Worm (Caenorhabditis elegans) whole organism, late embryonic: ENCODE data around the gene alg-1.
"Not testable (repeated sequence)": the region's sequence is repeated elsewhere in the genome, so short reads cannot be mapped to it uniquely, and the experiment has no call there.

Source experiments
- C08G9.2 ChIP-seq: sonication (generic microtip); optimal IDR thresholded peaks from 2 replicates; lab custom pipeline; 2016; ENCODE audit warnings: mild to moderate bottlenecking, missing genetic modification characterization, moderate library complexity, missing compliant biosample characterization
- C38D4.7 ChIP-seq: fragments of 200-800 bp; sonication (Bioruptor generic); optimal IDR thresholded peaks from 2 replicates; lab custom pipeline; 2018; ENCODE audit warnings: mild to moderate bottlenecking, missing genetic modification characterization, moderate library complexity, missing compliant biosample characterization
- F13H6.1 ChIP-seq: sonication (generic microtip); optimal IDR thresholded peaks from 2 replicates; lab custom pipeline; 2016; ENCODE audit warnings: missing genetic modification characterization, missing compliant biosample characterization
- K02D7.2 ChIP-seq: sonication (generic microtip); optimal IDR thresholded peaks from 2 replicates; lab custom pipeline; 2017; ENCODE audit warnings: mild to moderate bottlenecking, missing genetic modification characterization, missing compliant biosample characterization
- K09A11.1 ChIP-seq: sonication (generic microtip); optimal IDR thresholded peaks from 2 replicates; lab custom pipeline; 2017; ENCODE audit warnings: antibody characterized with exemption, mild to moderate bottlenecking, missing genetic modification characterization, missing compliant biosample characterization; ENCODE audit not compliant: insufficient read depth
- Y22D7AL.16 ChIP-seq: sonication (generic microtip); optimal IDR thresholded peaks from 2 replicates; lab custom pipeline; 2016; ENCODE audit warnings: missing genetic modification characterization, missing compliant biosample characterization
- ahr-1 ChIP-seq: sonication (generic microtip); optimal IDR thresholded peaks from 2 replicates; lab custom pipeline; 2016; ENCODE audit warnings: missing genetic modification characterization, missing compliant biosample characterization
- ama-1 ChIP-seq: fragments of 150-350 bp; optimal IDR thresholded peaks from 2 replicates; lab custom pipeline; 2014
- ceh-2 ChIP-seq: sonication (generic microtip); optimal IDR thresholded peaks from 2 replicates; lab custom pipeline; 2016; ENCODE audit warnings: missing genotype, missing genetic modification characterization, missing compliant biosample characterization
- ceh-24 ChIP-seq: sonication (generic microtip); optimal IDR thresholded peaks from 2 replicates; lab custom pipeline; 2016; ENCODE audit warnings: mild to moderate bottlenecking, missing genetic modification characterization, missing compliant biosample characterization
- ceh-31 ChIP-seq: sonication (generic microtip); optimal IDR thresholded peaks from 2 replicates; lab custom pipeline; 2016; ENCODE audit warnings: missing genetic modification characterization, missing compliant biosample characterization
- ceh-34 ChIP-seq: sonication (generic microtip); optimal IDR thresholded peaks from 2 replicates; lab custom pipeline; 2016; ENCODE audit warnings: mild to moderate bottlenecking, missing genetic modification characterization, missing compliant biosample characterization
- ceh-45 ChIP-seq: fragments of 200-800 bp; sonication (Bioruptor generic); IDR thresholded peaks from 2 replicates; pipeline ENCODE4 v1.3.6; 2022; ENCODE audit warnings: missing genetic modification reagents, missing genetic modification characterization, missing compliant biosample characterization
- ceh-9 ChIP-seq: sonication (generic microtip); optimal IDR thresholded peaks from 2 replicates; lab custom pipeline; 2016; ENCODE audit warnings: mild to moderate bottlenecking, missing genetic modification characterization, inconsistent platforms, missing compliant biosample characterization
- dmd-4 ChIP-seq: sonication (generic microtip); optimal IDR thresholded peaks from 2 replicates; lab custom pipeline; 2016; ENCODE audit warnings: borderline replicate concordance, missing genetic modification characterization, missing compliant biosample characterization
- elt-2 ChIP-seq: sonication (generic microtip); optimal IDR thresholded peaks from 2 replicates; lab custom pipeline; 2016; ENCODE audit warnings: missing genetic modification reagents, missing genetic modification characterization, missing compliant biosample characterization
- ets-4 ChIP-seq: sonication (generic microtip); optimal IDR thresholded peaks from 2 replicates; lab custom pipeline; 2016; ENCODE audit warnings: missing genetic modification characterization, missing compliant biosample characterization
- fax-1 ChIP-seq: sonication (generic microtip); optimal IDR thresholded peaks from 2 replicates; lab custom pipeline; 2016; ENCODE audit warnings: missing genotype, missing genetic modification characterization, missing compliant biosample characterization
- fkh-6 ChIP-seq: sonication (generic microtip); optimal IDR thresholded peaks from 2 replicates; lab custom pipeline; 2016; ENCODE audit warnings: missing genetic modification characterization, missing compliant biosample characterization
- gmeb-2 ChIP-seq: sonication (generic microtip); optimal IDR thresholded peaks from 2 replicates; lab custom pipeline; 2016; ENCODE audit warnings: missing genetic modification characterization, inconsistent platforms, missing compliant biosample characterization
- hlh-13 ChIP-seq: fragments of 200-800 bp; sonication (Bioruptor generic); optimal IDR thresholded peaks from 2 replicates; lab custom pipeline; 2018; ENCODE audit warnings: mild to moderate bottlenecking, missing genetic modification characterization, missing compliant biosample characterization
- hlh-30 ChIP-seq: sonication (generic microtip); optimal IDR thresholded peaks from 2 replicates; lab custom pipeline; 2017; ENCODE audit warnings: antibody characterized with exemption, missing genetic modification characterization, missing compliant biosample characterization; ENCODE audit not compliant: insufficient read depth
- hlh-6 ChIP-seq: sonication (generic microtip); optimal IDR thresholded peaks from 2 replicates; lab custom pipeline; 2016; ENCODE audit warnings: missing genotype, missing genetic modification characterization, missing compliant biosample characterization
- hlh-8 ChIP-seq: sonication (generic microtip); optimal IDR thresholded peaks from 2 replicates; lab custom pipeline; 2016; ENCODE audit warnings: missing genotype, missing genetic modification characterization, missing compliant biosample characterization
- lim-6 ChIP-seq: sonication (generic microtip); optimal IDR thresholded peaks from 2 replicates; lab custom pipeline; 2016; ENCODE audit warnings: missing genetic modification characterization, missing compliant biosample characterization
- madf-2 ChIP-seq: sonication (generic microtip); optimal IDR thresholded peaks from 2 replicates; lab custom pipeline; 2017; ENCODE audit warnings: missing genetic modification characterization, missing compliant biosample characterization
- nfya-1 ChIP-seq: sonication (generic microtip); optimal IDR thresholded peaks from 2 replicates; lab custom pipeline; 2017; ENCODE audit warnings: missing genetic modification characterization, mild to moderate bottlenecking, missing compliant biosample characterization, antibody characterized with exemption, moderate library complexity
- nhr-232 ChIP-seq: sonication (generic microtip); optimal IDR thresholded peaks from 2 replicates; lab custom pipeline; 2016; ENCODE audit warnings: missing genetic modification characterization, missing compliant biosample characterization
- npax-4 ChIP-seq: sonication (generic microtip); optimal IDR thresholded peaks from 2 replicates; lab custom pipeline; 2016; ENCODE audit warnings: missing genetic modification characterization, missing compliant biosample characterization
- pag-3 ChIP-seq: sonication (generic microtip); optimal IDR thresholded peaks from 2 replicates; lab custom pipeline; 2016; ENCODE audit warnings: missing compliant biosample characterization, missing genetic modification characterization, borderline replicate concordance
- pat-9 ChIP-seq: fragments of 200-800 bp; sonication (Bioruptor generic); optimal IDR thresholded peaks from 2 replicates; lab custom pipeline; 2018; ENCODE audit warnings: mild to moderate bottlenecking, missing genetic modification characterization, moderate library complexity, missing compliant biosample characterization
- pax-1 ChIP-seq: fragments of 150-350 bp; optimal IDR thresholded peaks from 2 replicates; lab custom pipeline; 2014; ENCODE audit warnings: missing biosample characterization, missing genetic modification characterization
- pha-2 ChIP-seq: sonication (generic microtip); optimal IDR thresholded peaks from 2 replicates; lab custom pipeline; 2017; ENCODE audit warnings: mild to moderate bottlenecking, missing genetic modification characterization, missing compliant biosample characterization
- pros-1 ChIP-seq: fragments of 150-350 bp; optimal IDR thresholded peaks from 2 replicates; lab custom pipeline; 2014; ENCODE audit warnings: missing biosample characterization, missing genetic modification reagents, missing genetic modification characterization
- sox-4 ChIP-seq: sonication (generic microtip); optimal IDR thresholded peaks from 2 replicates; lab custom pipeline; 2017; ENCODE audit warnings: mild to moderate bottlenecking, missing genetic modification characterization, inconsistent platforms, missing compliant biosample characterization
- syd-9 ChIP-seq: sonication (generic microtip); optimal IDR thresholded peaks from 2 replicates; lab custom pipeline; 2016; ENCODE audit warnings: mild to moderate bottlenecking, missing genetic modification characterization, moderate library complexity, missing compliant biosample characterization
- unc-3 ChIP-seq, 2 experiments: fragments of 200-800 bp in 1 of 2; sonication (Bioruptor generic) in 1 of 2; sonication (generic microtip) in 1 of 2; conservative IDR thresholded peaks in 1 of 2; optimal IDR thresholded peaks in 1 of 2; 2 replicates each; pipeline versions ENCODE4 v1.3.6 to Lab custom; 2016 to 2022; ENCODE audit warnings: missing compliant biosample characterization in 2 of 2, missing genetic modification characterization in 2 of 2, missing genetic modification reagents in 1 of 2
- unc-42 ChIP-seq: sonication (generic microtip); optimal IDR thresholded peaks from 2 replicates; lab custom pipeline; 2016; ENCODE audit warnings: missing genotype, missing genetic modification characterization, missing compliant biosample characterization
- unc-55 ChIP-seq: sonication (generic microtip); optimal IDR thresholded peaks from 2 replicates; lab custom pipeline; 2017; ENCODE audit warnings: missing biosample characterization, missing genetic modification reagents, missing genetic modification characterization
- ztf-16 ChIP-seq: sonication (generic microtip); optimal IDR thresholded peaks from 2 replicates; lab custom pipeline; 2017; ENCODE audit warnings: missing genetic modification characterization, missing compliant biosample characterization

Gene alg-1

ce11 chrX:13977439-13978118, 28.7 kb downstream of the alg-1 start, which contains the start of gene F48F7.6 (continued):
- no peak for TF ChIP-seq K02D7.2 (tag; lab: Kevin White, UChicago)
- peak; percentile 36 for TF ChIP-seq unc-55 (GFP tag; lab: Kevin White, UChicago)
- TF ChIP-seq ceh-2: peak; percentile 33
- TF ChIP-seq syd-9 (tag; lab: Kevin White, UChicago): no peak
- no peak for TF ChIP-seq C38D4.7 (GFP tag; lab: Kevin White, UChicago)
- TF ChIP-seq pax-1 (tag; lab: Kevin White, UChicago): no peak
- TF ChIP-seq Y22D7AL.16 (tag; lab: Kevin White, UChicago): no peak
- TF ChIP-seq ceh-45: no peak
- TF ChIP-seq unc-3 (GFP tag; conservative IDR thresholded peaks at IDR 0.05; lab: Robert Waterston, UW): no peak
- TF ChIP-seq unc-3 (tag; optimal IDR thresholded peaks at IDR 0.05; lab: Kevin White, UChicago): no peak

ce11 chrX:13980417-13980816, 31.5 kb downstream of the alg-1 start, which contains the start of gene arrd-24:
Gene arrd-24 (minus strand): TSS chrX:13980517.
- not testable (repeated sequence) for TF ChIP-seq sox-4, gmeb-2, madf-2 (tag; lab: Kevin White, UChicago)
- TF ChIP-seq, all 69 proteins: peak for 0; not testable (repeated sequence) for 69

ce11 chrX:13986307-13986706, 37.4 kb downstream of the alg-1 start, which contains the start of gene irld-24:
Gene irld-24 (plus strand): TSS chrX:13986607.
- no peak for TF ChIP-seq K09A11.1 (tag; lab: Kevin White, UChicago)
- no peak for TF ChIP-seq fkh-6 (tag; lab: Kevin White, UChicago)
- TF ChIP-seq madf-2 (tag; lab: Kevin White, UChicago): no peak
- TF ChIP-seq pag-3 (tag; lab: Kevin White, UChicago): no peak
- no peak for TF ChIP-seq pat-9
- no peak for TF ChIP-seq ztf-16 (tag; lab: Kevin White, UChicago)
- TF ChIP-seq sox-4 (tag; lab: Kevin White, UChicago): no peak
- TF ChIP-seq C08G9.2: no peak
- no peak for TF ChIP-seq pha-2 (tag; lab: Kevin White, UChicago)
- no peak for TF ChIP-seq ets-4
- no peak for TF ChIP-seq lim-6 (tag; lab: Kevin White, UChicago)

ce11 chrX:13990680-13991079, 41.8 kb downstream of the alg-1 start, which contains the start of gene C31E10.11:
Gene C31E10.11 (minus strand): TSS chrX:13990780.
- TF ChIP-seq gmeb-2 (tag; lab: Kevin White, UChicago): no peak
- no peak for TF ChIP-seq fax-1 (tag; lab: Kevin White, UChicago)
- TF ChIP-seq C38D4.7 (GFP tag; lab: Kevin White, UChicago): no peak
- TF ChIP-seq npax-4: no peak
- no peak for TF ChIP-seq ets-4
- no peak for TF ChIP-seq ceh-2
- TF ChIP-seq unc-55 (GFP tag; lab: Kevin White, UChicago): no peak
- no peak for TF ChIP-seq dmd-4 (tag; lab: Kevin White, UChicago)
- no peak for TF ChIP-seq Y22D7AL.16 (tag; lab: Kevin White, UChicago)
- TF ChIP-seq ama-1 (lab: Kevin White, UChicago): no peak
- no peak for TF ChIP-seq pros-1 (tag; lab: Kevin White, UChicago)
- TF ChIP-seq nhr-232 (tag; lab: Kevin White, UChicago): no peak
- no peak for TF ChIP-seq hlh-6 (tag; lab: Kevin White, UChicago)
- no peak for TF ChIP-seq hlh-30 (tag; lab: Kevin White, UChicago)
- TF ChIP-seq, all 69 proteins: peak for 0

- TF ChIP-seq ceh-24 (no peak), hlh-8 (tag; lab: Kevin White, UChicago) (no peak), nfya-1 (tag; lab: Kevin White, UChicago) (peak; percentile 57), fax-1 (tag; lab: Kevin White, UChicago) (no peak), hlh-30 (tag; lab: Kevin White, UChicago) (no peak), ceh-9 (tag; lab: Kevin White, UChicago) (no peak), ceh-34 (tag; lab: Kevin White, UChicago) (peak; percentile 9), unc-3 (GFP tag; conservative IDR thresholded peaks at IDR 0.05; lab: Robert Waterston, UW) (no peak), unc-3 (tag; optimal IDR thresholded peaks at IDR 0.05; lab: Kevin White, UChicago) (no peak), ceh-31 (tag; lab: Kevin White, UChicago) (peak; percentile 28), elt-2 (tag; lab: Kevin White, UChicago) (peak; percentile 62), ahr-1 (no peak), unc-42 (tag; lab: Kevin White, UChicago) (peak; percentile 7), F13H6.1 (no peak), hlh-13 (GFP tag; lab: Kevin White, UChicago) (no peak), unc-55 (GFP tag; lab: Kevin White, UChicago) (peak; percentile 79), pha-2 (tag; lab: Kevin White, UChicago) (no peak), C38D4.7 (GFP tag; lab: Kevin White, UChicago) (no peak)
Observed at ce11 chrX:13995803-13996388, 47.0 kb downstream of the alg-1 start, which contains the start of the genes C31E10.5 and C31E10.6. Gene C31E10.5 (minus strand): TSS chrX:13995834. Gene C31E10.6 (plus strand): TSS chrX:13996338.
